Fruit fly (Drosophila melanogaster) whole organism, adult: ENCODE results near the gene CG18301.

Experiments used
- CG11617 ChIP-seq: fragments of 200-800 bp; sonication (Bioruptor generic); optimal IDR thresholded peaks from 2 replicates; lab custom pipeline; 2017; ENCODE audit warnings: mild to moderate bottlenecking, missing biosample characterization, missing genetic modification reagents, missing genetic modification characterization
- CG7045 ChIP-seq: fragments of 200-800 bp; sonication (Bioruptor generic); optimal IDR thresholded peaks from 2 replicates; lab custom pipeline; 2017; ENCODE audit warnings: missing biosample characterization, mild to moderate bottlenecking, missing genetic modification characterization

- TF ChIP-seq CG7045 (GFP tag; lab: Kevin White, UChicago) (no peak), CG11617 (GFP tag; lab: Kevin White, UChicago) (no peak)
Measured at dm6 chr2L:10496338-10496737, 35.3 kb upstream of the CG18301 start.
